Worm (Caenorhabditis elegans): Measurements from ENCODE around the gene tyr-2.

DNA sequence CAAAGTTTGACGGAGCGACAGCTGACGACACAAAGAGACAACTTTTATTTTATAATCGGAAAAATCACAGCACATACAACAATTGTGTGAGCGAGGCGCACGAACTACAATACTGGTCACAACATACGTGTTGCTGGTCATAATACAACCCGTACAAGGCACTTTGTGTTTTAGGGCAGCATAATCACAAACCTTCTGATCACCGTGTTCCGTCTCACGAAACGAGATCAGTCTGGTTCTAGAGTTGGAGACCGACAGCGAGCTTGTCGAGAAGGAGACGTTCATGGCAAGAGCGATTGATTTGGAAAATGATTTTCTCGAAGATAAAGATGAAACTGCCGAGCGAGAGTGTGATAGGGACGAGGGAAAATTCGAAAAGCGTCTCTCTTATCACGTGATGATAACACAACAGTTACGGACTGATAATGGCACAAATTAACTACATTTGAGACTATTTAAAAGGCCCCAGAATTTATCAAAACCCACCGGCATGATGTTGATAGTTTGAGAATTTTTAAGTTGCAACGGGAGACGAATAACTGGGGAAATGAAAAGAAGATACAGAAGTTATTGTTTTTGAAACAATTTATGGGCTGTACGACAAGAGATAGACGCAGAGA, 22.8 kb downstream of the tyr-2 start:
- TF ChIP-seq tbp1 (GFP tag; optimal IDR thresholded peaks at IDR 0.05), result peak; percentile 25
- no peak for TF ChIP-seq ceh-100 (GFP tag; IDR thresholded peaks at IDR 0.05)
- TF ChIP-seq F37B4.10 (GFP tag; IDR thresholded peaks at IDR 0.05), result no peak
- TF ChIP-seq atf-7 (tag; optimal IDR thresholded peaks at IDR 0.05), result no peak
- no peak for TF ChIP-seq unc-62 (GFP tag; optimal IDR thresholded peaks at IDR 0.05)
- no peak for TF ChIP-seq snpc-4 (GFP tag; optimal IDR thresholded peaks at IDR 0.05)
- peak in 1 of 4 experiments; percentile 37 for TF ChIP-seq snpc-4 (tag; optimal IDR thresholded peaks at IDR 0.05)

Measured in whole organism, young adult.